Fruit fly (Drosophila melanogaster) whole organism, embryonic: ENCODE data around the gene nst.

Experiments
- Bgb ChIP-seq: fragments of 200-800 bp; sonication (Bioruptor generic); IDR thresholded peaks from 2 replicates; pipeline ENCODE4 v1.3.6; 2022; ENCODE audit warnings: missing biosample characterization, missing genetic modification characterization; ENCODE audit not compliant: partially characterized antibody
- CG10147 ChIP-seq: fragments of 200-800 bp; sonication (Bioruptor generic); optimal IDR thresholded peaks from 2 replicates; lab custom pipeline; 2019; ENCODE audit warnings: missing biosample characterization, mild to moderate bottlenecking, missing genetic modification characterization, moderate library complexity
- CG10267 ChIP-seq: fragments of 200-800 bp; sonication (Bioruptor generic); optimal IDR thresholded peaks from 2 replicates; lab custom pipeline; 2018; ENCODE audit warnings: missing biosample characterization, mild to moderate bottlenecking, missing genetic modification characterization, moderate library complexity
- CG10431 ChIP-seq: fragments of 200-800 bp; sonication (Bioruptor generic); optimal IDR thresholded peaks from 3 replicates; lab custom pipeline; 2018; ENCODE audit warnings: missing biosample characterization, mild to moderate bottlenecking, missing genetic modification characterization
- CG11560 ChIP-seq: fragments of 200-800 bp; sonication (Bioruptor generic); IDR thresholded peaks from 3 replicates; pipeline ENCODE4 v1.3.6; 2022; ENCODE audit warnings: missing biosample characterization, missing genetic modification characterization
- CG11696 ChIP-seq: fragments of 200-800 bp; sonication (Bioruptor generic); IDR thresholded peaks from 2 replicates; pipeline ENCODE4 v1.3.6; 2022; ENCODE audit warnings: missing biosample characterization, missing genetic modification characterization
- CG12744 ChIP-seq: fragments of 200-800 bp; sonication (Bioruptor generic); optimal IDR thresholded peaks from 2 replicates; lab custom pipeline; 2016; ENCODE audit warnings: missing biosample characterization, missing genetic modification characterization
- CG13296 ChIP-seq: fragments of 200-800 bp; sonication (Bioruptor generic); optimal IDR thresholded peaks from 3 replicates; lab custom pipeline; 2018; ENCODE audit warnings: missing biosample characterization, mild to moderate bottlenecking, missing genetic modification characterization
- CG13775 ChIP-seq: fragments of 200-800 bp; sonication (Bioruptor generic); optimal IDR thresholded peaks from 3 replicates; lab custom pipeline; 2017; ENCODE audit warnings: missing biosample characterization, mild to moderate bottlenecking, missing genetic modification characterization
- CG15011 ChIP-seq: fragments of 200-800 bp; sonication (Bioruptor generic); optimal IDR thresholded peaks from 3 replicates; lab custom pipeline; 2018; ENCODE audit warnings: missing biosample characterization, mild to moderate bottlenecking, missing genetic modification characterization
- CG1602 ChIP-seq: fragments of 200-800 bp; sonication (Bioruptor generic); optimal IDR thresholded peaks from 3 replicates; lab custom pipeline; 2016; ENCODE audit warnings: missing biosample characterization, missing genetic modification characterization
- CG16813 ChIP-seq: fragments of 200-800 bp; sonication (Bioruptor generic); IDR thresholded peaks from 3 replicates; pipeline ENCODE4 v1.3.6; 2022; ENCODE audit warnings: missing biosample characterization, missing genetic modification characterization; ENCODE audit not compliant: partially characterized antibody
- CG16815 ChIP-seq: fragments of 200-800 bp; sonication (Bioruptor generic); optimal IDR thresholded peaks from 3 replicates; lab custom pipeline; 2017; ENCODE audit warnings: missing biosample characterization, mild to moderate bottlenecking, missing genetic modification characterization
- CG17568 ChIP-seq: fragments of 200-800 bp; sonication (Bioruptor generic); optimal IDR thresholded peaks from 2 replicates; lab custom pipeline; 2018; ENCODE audit warnings: missing biosample characterization, mild to moderate bottlenecking, missing genetic modification characterization, moderate library complexity
- CG3163 ChIP-seq: fragments of 200-800 bp; sonication (Bioruptor generic); optimal IDR thresholded peaks from 3 replicates; lab custom pipeline; 2016; ENCODE audit warnings: missing biosample characterization, missing genetic modification characterization
- CG3726 ChIP-seq: fragments of 200-800 bp; sonication (Bioruptor generic); IDR thresholded peaks from 3 replicates; pipeline ENCODE4, ENCODE4 v1.3.6; 2022; ENCODE audit warnings: missing biosample characterization, missing genetic modification characterization
- CG42726 ChIP-seq: fragments of 200-800 bp; sonication (Bioruptor generic); IDR thresholded peaks from 2 replicates; pipeline ENCODE4 v1.3.6; 2022; ENCODE audit warnings: missing biosample characterization, missing genetic modification characterization; ENCODE audit not compliant: partially characterized antibody
- CG7271 ChIP-seq: fragments of 200-800 bp; sonication (Bioruptor generic); optimal IDR thresholded peaks from 2 replicates; lab custom pipeline; 2018; ENCODE audit warnings: missing biosample characterization, mild to moderate bottlenecking, missing genetic modification characterization, moderate library complexity
- CG8765 ChIP-seq: fragments of 200-800 bp; sonication (Bioruptor generic); IDR thresholded peaks from 2 replicates; pipeline ENCODE4 v1.3.6; 2022; ENCODE audit warnings: missing biosample characterization, missing genetic modification characterization
- CG8944 ChIP-seq: fragments of 200-800 bp; sonication (Bioruptor generic); optimal IDR thresholded peaks from 3 replicates; lab custom pipeline; 2016; ENCODE audit warnings: missing biosample characterization, missing genetic modification characterization
- CG9876 ChIP-seq: fragments of 200-800 bp; sonication (Bioruptor generic); optimal IDR thresholded peaks from 2 replicates; lab custom pipeline; 2016; ENCODE audit warnings: missing biosample characterization, missing genetic modification characterization
- D19A ChIP-seq: fragments of 200-800 bp; optimal IDR thresholded peaks from 3 replicates; lab custom pipeline; 2019; ENCODE audit warnings: missing biosample characterization, mild to moderate bottlenecking, missing genetic modification characterization, moderate library complexity
- Doc3 ChIP-seq: fragments of 200-800 bp; sonication (Bioruptor generic); IDR thresholded peaks from 3 replicates; pipeline ENCODE4 v1.3.6; 2022; ENCODE audit warnings: missing biosample characterization, missing genetic modification characterization; ENCODE audit not compliant: partially characterized antibody
- Fer2 ChIP-seq: fragments of 200-800 bp; sonication (Bioruptor generic); optimal IDR thresholded peaks from 2 replicates; lab custom pipeline; 2018; ENCODE audit warnings: missing biosample characterization, mild to moderate bottlenecking, missing genetic modification characterization, moderate library complexity
- HLH54F ChIP-seq: fragments of 200-800 bp; sonication (Bioruptor generic); optimal IDR thresholded peaks from 3 replicates; lab custom pipeline; 2016; ENCODE audit warnings: missing biosample characterization, missing genetic modification characterization
- Hey ChIP-seq: fragments of 200-800 bp; sonication (Bioruptor generic); optimal IDR thresholded peaks from 3 replicates; lab custom pipeline; 2018; ENCODE audit warnings: missing biosample characterization, mild to moderate bottlenecking, missing genetic modification characterization
- Hr3 ChIP-seq: fragments of 200-800 bp; sonication (Bioruptor generic); optimal IDR thresholded peaks from 3 replicates; lab custom pipeline; 2016; ENCODE audit warnings: missing biosample characterization, missing genetic modification characterization
- Mrtf ChIP-seq: fragments of 200-800 bp; sonication (Bioruptor generic); IDR thresholded peaks from 3 replicates; pipeline ENCODE4 v1.3.6; 2022; ENCODE audit warnings: missing biosample characterization, missing genetic modification characterization
- Sin3A ChIP-seq: fragments of >200 bp; optimal IDR thresholded peaks from 2 replicates; lab custom pipeline; 2018
- Xbp1 ChIP-seq: fragments of 200-800 bp; sonication (Bioruptor generic); optimal IDR thresholded peaks from 3 replicates; lab custom pipeline; 2016; ENCODE audit warnings: missing biosample characterization, mild to moderate bottlenecking, missing genetic modification characterization
- YL-1 ChIP-seq: fragments of 200-800 bp; sonication (Bioruptor generic); optimal IDR thresholded peaks from 3 replicates; lab custom pipeline; 2017; ENCODE audit warnings: missing biosample characterization, mild to moderate bottlenecking, missing genetic modification characterization
- al ChIP-seq: fragments of 200-800 bp; sonication (Bioruptor generic); IDR thresholded peaks from 2 replicates; pipeline ENCODE4 v1.3.6; 2022; ENCODE audit warnings: missing biosample characterization, missing genetic modification characterization
- crp ChIP-seq, 2 experiments: fragments of 200-800 bp; sonication (Bioruptor generic); optimal IDR thresholded peaks; 2 replicates in 1 of 2; 3 replicates in 1 of 2; lab custom pipeline; 2017; ENCODE audit warnings: missing biosample characterization in 2 of 2, missing genetic modification characterization in 2 of 2, mild to moderate bottlenecking in 1 of 2, moderate library complexity in 1 of 2
- da ChIP-seq: fragments of 200-800 bp; sonication (Bioruptor generic); optimal IDR thresholded peaks from 2 replicates; lab custom pipeline; 2016; ENCODE audit warnings: missing biosample characterization, missing genetic modification characterization
- dm ChIP-seq: fragments of 200-800 bp; sonication (Bioruptor generic); optimal IDR thresholded peaks from 3 replicates; lab custom pipeline; 2016; ENCODE audit warnings: missing biosample characterization, missing genetic modification characterization
- dmrt11E ChIP-seq: fragments of 200-800 bp; sonication (Bioruptor generic); optimal IDR thresholded peaks from 3 replicates; lab custom pipeline; 2018; ENCODE audit warnings: missing biosample characterization, mild to moderate bottlenecking, missing genetic modification characterization, moderate library complexity
- esg ChIP-seq: fragments of 200-800 bp; sonication (Bioruptor generic); conservative IDR thresholded peaks from 2 replicates; pipeline ENCODE4 v1.3.6; 2022; ENCODE audit warnings: missing biosample characterization, missing genetic modification characterization
- ftz-f1 ChIP-seq: fragments of 200-800 bp; sonication (Bioruptor generic); optimal IDR thresholded peaks from 2 replicates; lab custom pipeline; 2016; ENCODE audit warnings: missing biosample characterization, missing genetic modification characterization
- hkb ChIP-seq, 2 experiments: fragments of 200-800 bp in 1 of 2; fragments of >200 bp in 1 of 2; sonication (Bioruptor generic) in 1 of 2; IDR thresholded peaks in 1 of 2; optimal IDR thresholded peaks in 1 of 2; 2 replicates each; pipeline versions ENCODE4 v1.3.6 to Lab custom; 2017 to 2022; ENCODE audit warnings: missing biosample characterization in 1 of 2, missing genetic modification characterization in 1 of 2
- pita ChIP-seq: fragments of 200-800 bp; sonication (Bioruptor generic); optimal IDR thresholded peaks from 2 replicates; lab custom pipeline; 2017; ENCODE audit warnings: missing biosample characterization, mild to moderate bottlenecking, missing genetic modification characterization
- sc ChIP-seq, 3 experiments: fragments of >200 bp in 2 of 3; fragments of 200-800 bp in 1 of 3; sonication (Bioruptor generic) in 1 of 3; optimal IDR thresholded peaks; 2 replicates in 2 of 3; 3 replicates in 1 of 3; lab custom pipeline; 2017; ENCODE audit warnings: mild to moderate bottlenecking in 1 of 3, missing biosample characterization in 1 of 3, missing genetic modification characterization in 1 of 3, missing genetic modification reagents in 1 of 3
- scrt ChIP-seq: fragments of 200-800 bp; sonication (Bioruptor generic); optimal IDR thresholded peaks from 2 replicates; lab custom pipeline; 2018; ENCODE audit warnings: missing biosample characterization, mild to moderate bottlenecking, missing genetic modification characterization, moderate library complexity
- sd ChIP-seq: fragments of 200-800 bp; sonication (Bioruptor generic); optimal IDR thresholded peaks from 3 replicates; lab custom pipeline; 2018; ENCODE audit warnings: missing biosample characterization, mild to moderate bottlenecking, missing genetic modification characterization, moderate library complexity
- shn ChIP-seq: fragments of 200-800 bp; sonication (Bioruptor generic); optimal IDR thresholded peaks from 3 replicates; lab custom pipeline; 2016; ENCODE audit warnings: missing biosample characterization, missing genetic modification characterization
- sna ChIP-seq: fragments of 200-800 bp; sonication (Bioruptor generic); IDR thresholded peaks from 2 replicates; pipeline ENCODE4 v1.3.6; 2022; ENCODE audit warnings: missing biosample characterization, missing genetic modification characterization; ENCODE audit not compliant: partially characterized antibody
- sr ChIP-seq: fragments of 200-800 bp; sonication (Bioruptor generic); IDR thresholded peaks from 3 replicates; pipeline ENCODE4 v1.3.6; 2022; ENCODE audit warnings: missing biosample characterization, missing genetic modification characterization
- stwl ChIP-seq: fragments of 200-800 bp; sonication (Bioruptor generic); optimal IDR thresholded peaks from 3 replicates; lab custom pipeline; 2018; ENCODE audit warnings: missing biosample characterization, mild to moderate bottlenecking, missing genetic modification characterization, moderate library complexity
- tio ChIP-seq: fragments of 200-800 bp; sonication (Bioruptor generic); optimal IDR thresholded peaks from 2 replicates; lab custom pipeline; 2017; ENCODE audit warnings: missing biosample characterization, missing genetic modification characterization, inconsistent platforms
- tll ChIP-seq, 2 experiments: fragments of 200-800 bp in 1 of 2; fragments of >200 bp in 1 of 2; sonication (Bioruptor generic) in 1 of 2; optimal IDR thresholded peaks; 2 replicates each; lab custom pipeline; 2017 to 2019; ENCODE audit warnings: missing biosample characterization in 2 of 2, missing genetic modification characterization in 2 of 2, mild to moderate bottlenecking in 1 of 2, moderate library complexity in 1 of 2
- unc-4 ChIP-seq: fragments of 200-800 bp; sonication (Bioruptor generic); IDR thresholded peaks from 2 replicates; pipeline ENCODE4 v1.3.6; 2022; ENCODE audit warnings: missing biosample characterization, missing genetic modification characterization; ENCODE audit not compliant: partially characterized antibody

Gene nst

DNA sequence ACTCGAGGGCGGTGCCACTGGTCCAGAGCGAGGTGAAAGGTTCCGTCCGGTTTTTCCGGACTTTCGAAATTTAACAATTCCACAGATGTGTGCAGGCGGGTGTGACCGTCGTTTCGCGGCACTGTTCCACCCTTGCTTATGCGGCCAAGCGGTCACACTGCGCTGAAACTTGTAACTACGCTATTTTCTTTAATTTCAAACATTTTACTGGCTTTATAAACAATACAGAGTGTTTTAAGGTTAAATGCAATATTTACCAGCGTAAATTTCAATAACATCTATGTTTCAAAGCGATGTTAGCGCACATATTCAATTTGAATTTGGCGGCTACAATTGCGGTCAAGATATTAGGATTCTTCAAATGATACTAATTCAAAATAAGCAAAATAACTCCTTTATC lies at the start of gene nst (continued):
- TF ChIP-seq CG1602 (no peak), HLH54F (GFP tag; lab: Kevin White, UChicago) (no peak), CG16813 (GFP tag; lab: Robert Waterston, UW) (no peak), crp (GFP tag; optimal IDR thresholded peaks at IDR 0.05; lab: Kevin White, UChicago) (peak in 1 of 2 experiments; percentile 78), Xbp1 (no peak), shn (no peak), CG8765 (GFP tag; lab: Robert Waterston, UW) (no peak), Bgb (GFP tag; lab: Robert Waterston, UW) (no peak), scrt (GFP tag; lab: Kevin White, UChicago) (no peak), CG7271 (tag; lab: Kevin White, UChicago) (no peak), CG11696 (GFP tag; lab: Robert Waterston, UW) (peak; percentile 94), stwl (tag; lab: Kevin White, UChicago) (peak; percentile 44), tll (GFP tag; optimal IDR thresholded peaks at IDR 0.05; lab: Kevin White, UChicago) (no peak), sc (optimal IDR thresholded peaks at IDR 0.05; lab: Kevin White, UChicago) (no peak), sc (GFP tag; optimal IDR thresholded peaks at IDR 0.05; lab: Kevin White, UChicago) (no peak), CG15011 (GFP tag; lab: Kevin White, UChicago) (no peak), esg (no peak), CG9876 (GFP tag; lab: Kevin White, UChicago) (no peak), al (GFP tag; lab: Robert Waterston, UW) (no peak), CG12744 (no peak), Mrtf (GFP tag; lab: Robert Waterston, UW) (no peak), CG17568 (no peak), Sin3A (peak; percentile 9), sr (GFP tag; lab: Robert Waterston, UW) (no peak), CG42726 (GFP tag; lab: Robert Waterston, UW) (no peak), D19A (tag; lab: Kevin White, UChicago) (no peak), dm (GFP tag; lab: Kevin White, UChicago) (no peak), Fer2 (tag; lab: Kevin White, UChicago) (no peak), CG10431 (GFP tag; lab: Kevin White, UChicago) (no peak), YL-1 (GFP tag; lab: Kevin White, UChicago) (peak; percentile 32), sna (no peak), sd (tag; lab: Kevin White, UChicago) (no peak), Doc3 (GFP tag; lab: Robert Waterston, UW) (no peak), dmrt11E (no peak), CG11560 (tag; lab: Robert Waterston, UW) (no peak), CG13296 (no peak), Hey (tag; lab: Kevin White, UChicago) (no peak), pita (GFP tag; lab: Kevin White, UChicago) (no peak), CG8944 (no peak), tio (no peak), CG13775 (GFP tag; lab: Kevin White, UChicago) (no peak), CG10267 (tag; lab: Kevin White, UChicago) (no peak), CG16815 (GFP tag; lab: Kevin White, UChicago) (no peak), CG3163 (GFP tag; lab: Kevin White, UChicago) (no peak), hkb (optimal IDR thresholded peaks at IDR 0.05; lab: Kevin White, UChicago) (no peak), hkb (GFP tag; IDR thresholded peaks at IDR 0.05; lab: Robert Waterston, UW) (no peak), Hr3 (GFP tag; lab: Kevin White, UChicago) (no peak), da (GFP tag; lab: Kevin White, UChicago) (no peak), ftz-f1 (GFP tag; lab: Kevin White, UChicago) (peak; percentile 25), unc-4 (GFP tag; lab: Robert Waterston, UW) (no peak), CG10147 (GFP tag; lab: Kevin White, UChicago) (no peak), CG3726 (no peak)
